Fruit fly (Drosophila melanogaster) whole organism, embryonic: ENCODE data around the gene plx.

Experiments used
- Antp ChIP-seq: fragments of 200-800 bp; sonication (Bioruptor generic); optimal IDR thresholded peaks from 3 replicates; lab custom pipeline; 2016; ENCODE audit warnings: missing biosample characterization, missing genetic modification characterization
- CG12299 ChIP-seq: fragments of 200-800 bp; sonication (Bioruptor generic); optimal IDR thresholded peaks from 2 replicates; lab custom pipeline; 2018; ENCODE audit warnings: missing biosample characterization, mild to moderate bottlenecking, missing genetic modification characterization
- CG12391 ChIP-seq: fragments of 200-800 bp; sonication (Bioruptor generic); optimal IDR thresholded peaks from 3 replicates; lab custom pipeline; 2018; ENCODE audit warnings: missing biosample characterization, mild to moderate bottlenecking, missing genetic modification characterization, moderate library complexity
- CG13424 ChIP-seq: fragments of 200-800 bp; sonication (Bioruptor generic); optimal IDR thresholded peaks from 2 replicates; lab custom pipeline; 2019; ENCODE audit warnings: missing biosample characterization, mild to moderate bottlenecking, missing genetic modification characterization, moderate library complexity
- CG13775 ChIP-seq: fragments of 200-800 bp; sonication (Bioruptor generic); optimal IDR thresholded peaks from 3 replicates; lab custom pipeline; 2017; ENCODE audit warnings: missing biosample characterization, mild to moderate bottlenecking, missing genetic modification characterization
- CG15073 ChIP-seq: fragments of 200-800 bp; sonication (Bioruptor generic); optimal IDR thresholded peaks from 2 replicates; lab custom pipeline; 2016; ENCODE audit warnings: missing biosample characterization, missing genetic modification characterization
- CG15601 ChIP-seq: fragments of 200-800 bp; sonication (Bioruptor generic); optimal IDR thresholded peaks from 3 replicates; lab custom pipeline; 2019; ENCODE audit warnings: missing biosample characterization, mild to moderate bottlenecking, missing genetic modification characterization, moderate library complexity
- CG1603 ChIP-seq: fragments of 200-800 bp; sonication (Bioruptor generic); optimal IDR thresholded peaks from 2 replicates; lab custom pipeline; 2019; ENCODE audit warnings: missing biosample characterization, mild to moderate bottlenecking, missing genetic modification characterization, moderate library complexity
- CG1792 ChIP-seq: fragments of 200-800 bp; sonication (Bioruptor generic); optimal IDR thresholded peaks from 2 replicates; lab custom pipeline; 2016; ENCODE audit warnings: missing biosample characterization, missing genetic modification characterization
- CG18476 ChIP-seq: fragments of 200-800 bp; sonication (Bioruptor generic); optimal IDR thresholded peaks from 2 replicates; lab custom pipeline; 2016; ENCODE audit warnings: missing biosample characterization, mild to moderate bottlenecking, missing genetic modification characterization
- CG18619 ChIP-seq: fragments of 200-800 bp; sonication (Bioruptor generic); optimal IDR thresholded peaks from 3 replicates; lab custom pipeline; 2017; ENCODE audit warnings: missing biosample characterization, mild to moderate bottlenecking, missing genetic modification characterization
- CG3065 ChIP-seq: fragments of 200-800 bp; sonication (Bioruptor generic); optimal IDR thresholded peaks from 2 replicates; lab custom pipeline; 2016; ENCODE audit warnings: missing biosample characterization, missing genetic modification characterization
- CG31365 ChIP-seq: fragments of 200-800 bp; sonication (Bioruptor generic); optimal IDR thresholded peaks from 2 replicates; lab custom pipeline; 2018; ENCODE audit warnings: missing biosample characterization, mild to moderate bottlenecking, missing genetic modification characterization
- CG32532 ChIP-seq: fragments of 200-800 bp; sonication (Bioruptor generic); IDR thresholded peaks from 2 replicates; pipeline ENCODE4 v1.3.6; 2022; ENCODE audit warnings: missing biosample characterization, missing genetic modification characterization
- CG32772 ChIP-seq: fragments of 200-800 bp; sonication (Bioruptor generic); IDR thresholded peaks from 2 replicates; pipeline ENCODE4 v1.3.6; 2022; ENCODE audit warnings: missing biosample characterization, missing genetic modification characterization
- CG3847 ChIP-seq: fragments of 200-800 bp; sonication (Bioruptor generic); IDR thresholded peaks from 2 replicates; pipeline ENCODE4 v1.3.6; 2022; ENCODE audit warnings: missing biosample characterization, missing genetic modification characterization
- CG3995 ChIP-seq: fragments of 200-800 bp; sonication (Bioruptor generic); optimal IDR thresholded peaks from 3 replicates; lab custom pipeline; 2016; ENCODE audit warnings: missing biosample characterization, missing genetic modification characterization
- CG4424 ChIP-seq: fragments of 200-800 bp; sonication (Bioruptor generic); optimal IDR thresholded peaks from 3 replicates; lab custom pipeline; 2016; ENCODE audit warnings: missing biosample characterization, missing genetic modification characterization
- CG6689 ChIP-seq: fragments of 200-800 bp; sonication (Bioruptor generic); IDR thresholded peaks from 2 replicates; pipeline ENCODE4 v1.3.6; 2022; ENCODE audit warnings: missing biosample characterization, missing genetic modification characterization
- CG7556 ChIP-seq: fragments of 200-800 bp; sonication (Bioruptor generic); optimal IDR thresholded peaks from 2 replicates; lab custom pipeline; 2017; ENCODE audit warnings: missing biosample characterization, mild to moderate bottlenecking, missing genetic modification characterization
- CG7745 ChIP-seq: fragments of 200-800 bp; sonication (Bioruptor generic); optimal IDR thresholded peaks from 2 replicates; lab custom pipeline; 2018; ENCODE audit warnings: missing biosample characterization, mild to moderate bottlenecking, missing genetic modification characterization, moderate library complexity
- CG7928 ChIP-seq: fragments of 200-800 bp; sonication (Bioruptor generic); optimal IDR thresholded peaks from 2 replicates; lab custom pipeline; 2017; ENCODE audit warnings: missing biosample characterization, mild to moderate bottlenecking, missing genetic modification characterization
- CG7987 ChIP-seq: fragments of 200-800 bp; sonication (Bioruptor generic); optimal IDR thresholded peaks from 2 replicates; lab custom pipeline; 2018; ENCODE audit warnings: missing biosample characterization, mild to moderate bottlenecking, missing genetic modification characterization, moderate library complexity
- CG9727 ChIP-seq: fragments of 200-800 bp; sonication (Bioruptor generic); optimal IDR thresholded peaks from 3 replicates; lab custom pipeline; 2017; ENCODE audit warnings: missing biosample characterization, mild to moderate bottlenecking, missing genetic modification characterization
- CHES-1-like ChIP-seq: fragments of 200-800 bp; sonication (Bioruptor generic); optimal IDR thresholded peaks from 2 replicates; lab custom pipeline; 2016; ENCODE audit warnings: missing biosample characterization, missing genetic modification characterization
- Camta ChIP-seq: fragments of 200-800 bp; sonication (Bioruptor generic); optimal IDR thresholded peaks from 2 replicates; lab custom pipeline; 2016; ENCODE audit warnings: missing biosample characterization, missing genetic modification characterization
- Dref ChIP-seq: fragments of 200-800 bp; sonication (Bioruptor generic); IDR thresholded peaks from 2 replicates; pipeline ENCODE4 v1.3.6; 2022; ENCODE audit warnings: missing biosample characterization, missing genetic modification characterization
- HLHmδ ChIP-seq: fragments of 200-800 bp; sonication (Bioruptor generic); optimal IDR thresholded peaks from 2 replicates; lab custom pipeline; 2018; ENCODE audit warnings: missing biosample characterization, mild to moderate bottlenecking, missing genetic modification characterization, moderate library complexity
- Hr78 ChIP-seq, 2 experiments: fragments of 200-800 bp in 1 of 2; fragments of >200 bp in 1 of 2; sonication (Bioruptor generic) in 1 of 2; optimal IDR thresholded peaks; 2 replicates each; lab custom pipeline; 2017 to 2019; ENCODE audit warnings: missing biosample characterization in 2 of 2, missing genetic modification characterization in 2 of 2, mild to moderate bottlenecking in 1 of 2, moderate library complexity in 1 of 2
- Hsf ChIP-seq: fragments of 200-800 bp; sonication (Bioruptor generic); optimal IDR thresholded peaks from 3 replicates; lab custom pipeline; 2016; ENCODE audit warnings: missing biosample characterization, missing genetic modification characterization
- Mad ChIP-seq: fragments of 200-800 bp; sonication (Bioruptor generic); optimal IDR thresholded peaks from 2 replicates; lab custom pipeline; 2016; ENCODE audit warnings: missing biosample characterization, missing genetic modification characterization
- Opbp ChIP-seq: fragments of 200-800 bp; sonication (Bioruptor generic); IDR thresholded peaks from 3 replicates; pipeline ENCODE4 v1.3.6; 2022; ENCODE audit warnings: missing biosample characterization, missing genetic modification characterization; ENCODE audit not compliant: partially characterized antibody
- Ptx1 ChIP-seq: fragments of 200-800 bp; sonication (Bioruptor generic); IDR thresholded peaks from 2 replicates; pipeline ENCODE4 v1.3.6; 2022; ENCODE audit warnings: missing biosample characterization, missing genetic modification characterization
- Sox102F ChIP-seq: fragments of 200-800 bp; sonication (Bioruptor generic); optimal IDR thresholded peaks from 2 replicates; lab custom pipeline; 2018; ENCODE audit warnings: missing biosample characterization, mild to moderate bottlenecking, missing genetic modification characterization, moderate library complexity
- Trl ChIP-seq, 3 experiments: fragments of >200 bp in 2 of 3; fragments of 200-800 bp in 1 of 3; sonication (Bioruptor generic) in 1 of 3; optimal IDR thresholded peaks; 2 replicates in 1 of 3; 3 replicates in 2 of 3; lab custom pipeline; 2016 to 2017; ENCODE audit warnings: missing biosample characterization in 1 of 3, missing genetic modification characterization in 1 of 3
- br ChIP-seq: fragments of >200 bp; optimal IDR thresholded peaks from 2 replicates; lab custom pipeline; 2017
- cad ChIP-seq: fragments of >200 bp; optimal IDR thresholded peaks from 2 replicates; lab custom pipeline; 2017; ENCODE audit warnings: missing biosample characterization, missing genetic modification characterization
- caup ChIP-seq: fragments of 200-800 bp; sonication (Bioruptor generic); optimal IDR thresholded peaks from 3 replicates; lab custom pipeline; 2017; ENCODE audit warnings: missing biosample characterization, mild to moderate bottlenecking, missing genetic modification characterization, moderate library complexity; ENCODE audit not compliant: severe bottlenecking
- crol ChIP-seq: fragments of 200-800 bp; sonication (Bioruptor generic); IDR thresholded peaks from 2 replicates; pipeline ENCODE4 v1.3.6; 2022; ENCODE audit warnings: missing biosample characterization, missing genetic modification characterization
- grau ChIP-seq: fragments of 200-800 bp; optimal IDR thresholded peaks from 3 replicates; lab custom pipeline; 2019; ENCODE audit warnings: missing biosample characterization, mild to moderate bottlenecking, missing genetic modification characterization, moderate library complexity
- gro ChIP-seq: fragments of 200-800 bp; sonication (Bioruptor generic); optimal IDR thresholded peaks from 2 replicates; lab custom pipeline; 2016; ENCODE audit warnings: missing biosample characterization, missing genetic modification characterization
- ken ChIP-seq: fragments of 200-800 bp; sonication (Bioruptor generic); IDR thresholded peaks from 3 replicates; pipeline ENCODE4 v1.3.6; 2022; ENCODE audit warnings: missing biosample characterization, missing genetic modification characterization
- kni ChIP-seq: fragments of 200-800 bp; sonication (Bioruptor generic); optimal IDR thresholded peaks from 3 replicates; lab custom pipeline; 2017; ENCODE audit warnings: mild to moderate bottlenecking, missing biosample characterization, missing genetic modification reagents, missing genetic modification characterization
- psq ChIP-seq: fragments of 200-800 bp; sonication (Bioruptor generic); optimal IDR thresholded peaks from 2 replicates; lab custom pipeline; 2017; ENCODE audit warnings: missing biosample characterization, missing genetic modification characterization
- sens-2 ChIP-seq: fragments of 200-800 bp; sonication (Bioruptor generic); IDR thresholded peaks from 2 replicates; pipeline ENCODE4 v1.3.6; 2022; ENCODE audit warnings: missing biosample characterization, missing genetic modification characterization
- sim ChIP-seq: fragments of 200-800 bp; sonication (Bioruptor generic); IDR thresholded peaks from 2 replicates; pipeline ENCODE4 v1.3.6; 2022; ENCODE audit warnings: missing biosample characterization, missing genetic modification characterization
- sqz ChIP-seq: fragments of 200-800 bp; sonication (Bioruptor generic); optimal IDR thresholded peaks from 3 replicates; lab custom pipeline; 2018; ENCODE audit warnings: missing biosample characterization, mild to moderate bottlenecking, missing genetic modification characterization
- sr ChIP-seq: fragments of 200-800 bp; sonication (Bioruptor generic); IDR thresholded peaks from 3 replicates; pipeline ENCODE4 v1.3.6; 2022; ENCODE audit warnings: missing biosample characterization, missing genetic modification characterization
- stc ChIP-seq: fragments of 200-800 bp; sonication (Bioruptor generic); IDR thresholded peaks from 2 replicates; pipeline ENCODE4 v1.3.6; 2022; ENCODE audit warnings: missing biosample characterization, missing genetic modification characterization
- tin ChIP-seq: fragments of 200-800 bp; sonication (Bioruptor generic); optimal IDR thresholded peaks from 3 replicates; lab custom pipeline; 2016; ENCODE audit warnings: missing biosample characterization, missing genetic modification characterization

Gene plx

DNA sequence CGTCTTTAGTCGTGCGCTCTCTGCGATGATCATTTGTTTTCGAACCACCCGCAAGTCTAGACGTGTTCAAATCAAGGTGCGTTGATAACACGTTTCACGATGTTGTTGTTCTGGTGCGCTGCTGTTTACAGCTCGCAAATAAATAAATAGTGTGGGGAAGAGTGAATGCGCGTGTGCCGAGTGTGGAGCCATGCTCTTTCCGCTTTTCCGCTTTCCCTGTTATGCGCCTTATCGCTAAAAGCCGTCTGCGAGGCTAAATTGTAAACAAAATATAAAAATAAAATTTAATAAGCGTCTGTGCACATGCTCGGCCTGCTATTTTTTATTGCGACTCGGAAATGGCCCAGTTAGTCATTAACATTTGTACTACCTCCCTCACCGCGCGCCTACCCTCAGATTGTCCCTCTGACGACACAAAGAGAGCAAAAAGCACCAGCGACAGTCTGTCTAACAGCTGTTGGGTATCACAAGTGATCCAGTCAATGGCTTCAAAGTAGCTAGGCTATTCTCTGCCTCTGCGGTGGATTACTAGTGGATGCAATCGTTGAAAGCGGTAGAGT, 12.9 kb upstream of the plx start (continued):
- peak; percentile 35; the same call in 1 of the 2 replicates for TF ChIP-seq CG32532 (GFP tag; lab: Robert Waterston, UW)
- TF ChIP-seq Dref (GFP tag; lab: Robert Waterston, UW): no peak
- TF ChIP-seq CG31365 (tag; lab: Kevin White, UChicago): peak; percentile 87
- TF ChIP-seq Mad: peak; percentile 77
- peak; percentile 69 for TF ChIP-seq CG18476 (GFP tag; lab: Kevin White, UChicago)
- peak; percentile 79 for TF ChIP-seq CG7556
- no peak for TF ChIP-seq Opbp (GFP tag; lab: Robert Waterston, UW)
- peak; percentile 38 for TF ChIP-seq CG12391 (tag; lab: Kevin White, UChicago)
- TF ChIP-seq gro: peak; percentile 79
- TF ChIP-seq caup (GFP tag; lab: Kevin White, UChicago): peak; percentile 90
- TF ChIP-seq CG7987 (GFP tag; lab: Kevin White, UChicago): peak; percentile 97
- TF ChIP-seq stc (GFP tag; lab: Robert Waterston, UW): peak; percentile 65; the same call in 1 of the 2 replicates
- peak; percentile 55 for TF ChIP-seq CG3065 (GFP tag; lab: Kevin White, UChicago)
- TF ChIP-seq br (lab: Kevin White, UChicago): no peak
- peak; percentile 51 for TF ChIP-seq sens-2 (GFP tag; lab: Robert Waterston, UW)
- peak; percentile 56 for TF ChIP-seq CG1792 (GFP tag; lab: Kevin White, UChicago)
- TF ChIP-seq CG3847 (GFP tag; lab: Robert Waterston, UW): 0 out of 2 replicates have a peak, but pooled peaks have one; percentile 17
- peak; percentile 86 for TF ChIP-seq crol (GFP tag; lab: Robert Waterston, UW)
- peak; percentile 34 for TF ChIP-seq tin (GFP tag; lab: Kevin White, UChicago)
- peak; percentile 36 for TF ChIP-seq psq (GFP tag; lab: Kevin White, UChicago)
- TF ChIP-seq CHES-1-like (GFP tag; lab: Kevin White, UChicago): peak; percentile 57
- TF ChIP-seq sr (GFP tag; lab: Robert Waterston, UW): peak; percentile 45; the same call in 1 of the 3 replicates
- peak; percentile 61 for TF ChIP-seq Sox102F (GFP tag; lab: Kevin White, UChicago)
- TF ChIP-seq HLHmδ (GFP tag; lab: Kevin White, UChicago): peak; percentile 98
- TF ChIP-seq CG6689 (GFP tag; lab: Robert Waterston, UW): peak; percentile 50
- peak; percentile 70 for TF ChIP-seq CG13424
- TF ChIP-seq grau: peak; percentile 50
- TF ChIP-seq CG32772: no peak
- TF ChIP-seq CG15073 (GFP tag; lab: Kevin White, UChicago): no peak
- peak; percentile 39 for TF ChIP-seq CG13775
- TF ChIP-seq CG15601 (tag; lab: Kevin White, UChicago): peak; percentile 94
- TF ChIP-seq CG1603: peak; percentile 79
- peak; percentile 86 for TF ChIP-seq CG18619 (GFP tag; lab: Kevin White, UChicago)
- 0 out of 3 replicates have a peak, but pooled peaks have one; percentile 49 for TF ChIP-seq ken (GFP tag; lab: Robert Waterston, UW)
- TF ChIP-seq CG7745 (tag; lab: Kevin White, UChicago): peak; percentile 85
- TF ChIP-seq CG7928 (GFP tag; lab: Kevin White, UChicago): peak; percentile 25
- peak; percentile 47 for TF ChIP-seq Hsf (GFP tag; lab: Kevin White, UChicago)
- no peak for TF ChIP-seq CG3995 (GFP tag; lab: Kevin White, UChicago)
- peak; percentile 42 for TF ChIP-seq CG4424
- no peak for TF ChIP-seq cad (GFP tag; lab: Kevin White, UChicago)
- no peak for TF ChIP-seq sqz (GFP tag; lab: Kevin White, UChicago)
- TF ChIP-seq Camta: peak; percentile 49
- peak; percentile 80 for TF ChIP-seq CG9727 (GFP tag; lab: Kevin White, UChicago)
- TF ChIP-seq kni (GFP tag; lab: Kevin White, UChicago): peak; percentile 97
- peak in 1 of 2 experiments; percentile 5 for TF ChIP-seq Hr78 (GFP tag; optimal IDR thresholded peaks at IDR 0.05; lab: Kevin White, UChicago)
- TF ChIP-seq Antp (GFP tag; lab: Kevin White, UChicago): peak; percentile 41
- peak; percentile 91 for TF ChIP-seq CG12299 (tag; lab: Kevin White, UChicago)
- 0 out of 2 replicates have a peak, but pooled peaks have one; percentile 14 for TF ChIP-seq Ptx1
- peak in 1 of 2 experiments; percentile 62 for TF ChIP-seq Trl (optimal IDR thresholded peaks at IDR 0.05; lab: Kevin White, UChicago)
- peak; percentile 74 for TF ChIP-seq Trl (GFP tag; optimal IDR thresholded peaks at IDR 0.05; lab: Kevin White, UChicago)
- TF ChIP-seq sim: no peak
